Worm (Caenorhabditis elegans): ENCODE measurements around the gene pipp-4P.
A peak's percentile ranks its signal among the peaks of the same experiment; 100 is the strongest.

pipp-4P gene

DNA sequence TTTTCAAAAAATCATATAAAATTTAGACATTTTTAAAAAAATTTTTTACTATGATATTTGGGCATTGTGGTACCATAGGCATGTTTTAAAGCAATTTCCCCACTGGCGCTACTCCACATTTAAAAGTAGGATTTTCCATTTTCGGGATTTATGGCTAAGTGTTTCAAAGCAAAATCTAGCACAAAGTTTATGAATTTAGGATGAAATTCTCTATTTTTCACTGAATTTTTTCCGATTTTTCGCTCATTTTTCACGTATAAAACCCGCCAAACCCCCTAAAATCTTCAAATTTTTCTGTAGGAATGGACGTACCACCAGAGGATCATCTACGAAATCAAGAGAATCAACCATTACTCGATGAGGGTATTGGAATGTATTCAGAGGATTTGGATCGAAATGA, at the start of gene pipp-4P:
Gene pipp-4P, plus strand, starts transcription at position 301 of the 400 bp plus-strand sequence.
- no peak for TF ChIP-seq peb-1 (tag; optimal IDR thresholded peaks at IDR 0.05)
- TF ChIP-seq egl-27 (tag; optimal IDR thresholded peaks at IDR 0.05), result no peak
- TF ChIP-seq elt-1 (tag; optimal IDR thresholded peaks at IDR 0.05), result no peak
- TF ChIP-seq mdl-1 (tag; optimal IDR thresholded peaks at IDR 0.05), result no peak
- TF ChIP-seq snpc-4 (tag; optimal IDR thresholded peaks at IDR 0.05), result no peak
- TF ChIP-seq ceh-16 (tag; optimal IDR thresholded peaks at IDR 0.05), result no peak
- TF ChIP-seq aly-2 (tag; optimal IDR thresholded peaks at IDR 0.05), result no peak
- TF ChIP-seq nhr-237 (tag; optimal IDR thresholded peaks at IDR 0.05), result no peak
- TF ChIP-seq dmd-4 (tag; optimal IDR thresholded peaks at IDR 0.05), result no peak
- no peak for TF ChIP-seq nhr-6 (tag; optimal IDR thresholded peaks at IDR 0.05)
- no peak for TF ChIP-seq unc-39 (tag; optimal IDR thresholded peaks at IDR 0.05)
- TF ChIP-seq ceh-82 (tag; optimal IDR thresholded peaks at IDR 0.05), result no peak
- no peak for TF ChIP-seq blmp-1 (tag; optimal IDR thresholded peaks at IDR 0.05; ENCODE audit: insufficient read depth)

DNA sequence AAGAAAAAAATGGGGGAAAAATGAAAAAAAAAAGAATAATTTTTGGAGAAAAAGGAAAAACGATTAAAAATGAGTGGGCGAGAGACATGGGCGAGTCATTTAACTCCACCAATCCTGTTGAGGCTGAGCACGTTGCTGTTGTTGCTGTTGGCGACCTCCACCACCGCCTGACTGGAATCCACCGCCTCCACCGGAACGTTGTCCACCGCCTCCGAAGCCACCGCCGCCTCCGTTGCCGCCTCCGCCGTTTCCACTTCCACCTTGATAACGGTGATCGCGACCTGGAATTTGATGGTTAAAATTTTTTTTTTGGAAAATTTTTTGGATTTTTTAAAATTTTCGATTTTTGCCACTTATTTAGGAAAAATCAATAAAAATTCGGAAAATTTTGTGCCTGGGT, 48.3 kb upstream of the pipp-4P start:
- TF ChIP-seq crh-2 (tag; optimal IDR thresholded peaks at IDR 0.05) (no peak), sma-3 (GFP tag; optimal IDR thresholded peaks at IDR 0.05) (no peak), nhr-11 (tag; optimal IDR thresholded peaks at IDR 0.05) (no peak), alr-1 (tag; optimal IDR thresholded peaks at IDR 0.05) (no peak), unc-62 (GFP tag; optimal IDR thresholded peaks at IDR 0.05) (no peak), blmp-1 (tag; optimal IDR thresholded peaks at IDR 0.05; ENCODE audit: insufficient read depth) (no peak), aly-2 (tag; optimal IDR thresholded peaks at IDR 0.05) (no peak), zag-1 (tag; optimal IDR thresholded peaks at IDR 0.05) (no peak), nhr-10 (tag; optimal IDR thresholded peaks at IDR 0.05) (no peak), lin-39 (tag; optimal IDR thresholded peaks at IDR 0.05) (no peak)

DNA sequence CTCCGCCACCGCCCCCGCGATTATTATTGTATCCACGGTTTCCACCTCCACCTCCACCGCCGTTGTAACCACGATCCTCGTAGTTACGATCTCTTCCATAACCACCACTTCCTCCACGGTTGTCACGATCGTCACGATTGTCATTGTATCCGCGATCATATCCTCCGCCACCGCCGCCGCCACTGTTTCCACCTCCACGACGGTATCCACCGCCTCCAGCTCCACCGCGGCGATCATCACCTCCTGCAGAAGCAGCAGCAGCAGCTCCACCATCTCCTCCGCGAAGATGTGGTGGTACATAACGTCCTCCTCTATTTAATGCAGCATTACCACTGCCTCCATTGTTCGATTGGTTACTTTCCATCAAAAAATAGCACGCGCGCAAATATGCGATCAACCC, 40.4 kb upstream of the pipp-4P start, which contains the start of gene laf-1:
Gene laf-1, minus strand, starts transcription at position 399 of the 400 bp plus-strand sequence.
- no peak for TF ChIP-seq ztf-4 (tag; optimal IDR thresholded peaks at IDR 0.05)
- no peak for TF ChIP-seq mdl-1 (tag; optimal IDR thresholded peaks at IDR 0.05)
- no peak for TF ChIP-seq elt-1 (tag; optimal IDR thresholded peaks at IDR 0.05)
- no peak for TF ChIP-seq gmeb-1 (tag; optimal IDR thresholded peaks at IDR 0.05)
- no peak for TF ChIP-seq snpc-4 (tag; optimal IDR thresholded peaks at IDR 0.05)
- TF ChIP-seq alr-1 (tag; optimal IDR thresholded peaks at IDR 0.05), result no peak
- TF ChIP-seq nhr-129 (tag; optimal IDR thresholded peaks at IDR 0.05), result no peak
- no peak for TF ChIP-seq C34F6.9 (tag; optimal IDR thresholded peaks at IDR 0.05)
- no peak for TF ChIP-seq unc-55 (GFP tag; optimal IDR thresholded peaks at IDR 0.05)
- TF ChIP-seq lin-11 (tag; optimal IDR thresholded peaks at IDR 0.05), result no peak
- TF ChIP-seq lin-39 (tag; optimal IDR thresholded peaks at IDR 0.05), result no peak
- TF ChIP-seq aly-2 (tag; optimal IDR thresholded peaks at IDR 0.05), result no peak
- TF ChIP-seq peb-1 (tag; optimal IDR thresholded peaks at IDR 0.05), result no peak
- no peak for TF ChIP-seq nhr-6 (tag; optimal IDR thresholded peaks at IDR 0.05)
- TF ChIP-seq sem-4 (tag; optimal IDR thresholded peaks at IDR 0.05), result no peak
- no peak for TF ChIP-seq nhr-77 (tag; optimal IDR thresholded peaks at IDR 0.05)
- no peak for TF ChIP-seq nhr-25 (tag; optimal IDR thresholded peaks at IDR 0.05)
- no peak for TF ChIP-seq sma-3 (GFP tag; optimal IDR thresholded peaks at IDR 0.05)
- TF ChIP-seq lin-13 (GFP tag; optimal IDR thresholded peaks at IDR 0.05), result no peak

ce11 chrIII:2780283-2780682, 38.8 kb upstream of the pipp-4P start:
- TF ChIP-seq egl-27 (tag; optimal IDR thresholded peaks at IDR 0.05) (no peak), mdl-1 (tag; optimal IDR thresholded peaks at IDR 0.05) (peak in 1 of 2 experiments; percentile 19), C34F6.9 (tag; optimal IDR thresholded peaks at IDR 0.05) (peak; percentile 14), sma-3 (GFP tag; optimal IDR thresholded peaks at IDR 0.05) (no peak), nhr-129 (tag; optimal IDR thresholded peaks at IDR 0.05) (no peak), unc-55 (GFP tag; optimal IDR thresholded peaks at IDR 0.05) (peak; percentile 30), crh-2 (tag; optimal IDR thresholded peaks at IDR 0.05) (peak; percentile 40), nhr-21 (tag; optimal IDR thresholded peaks at IDR 0.05) (no peak)

DNA sequence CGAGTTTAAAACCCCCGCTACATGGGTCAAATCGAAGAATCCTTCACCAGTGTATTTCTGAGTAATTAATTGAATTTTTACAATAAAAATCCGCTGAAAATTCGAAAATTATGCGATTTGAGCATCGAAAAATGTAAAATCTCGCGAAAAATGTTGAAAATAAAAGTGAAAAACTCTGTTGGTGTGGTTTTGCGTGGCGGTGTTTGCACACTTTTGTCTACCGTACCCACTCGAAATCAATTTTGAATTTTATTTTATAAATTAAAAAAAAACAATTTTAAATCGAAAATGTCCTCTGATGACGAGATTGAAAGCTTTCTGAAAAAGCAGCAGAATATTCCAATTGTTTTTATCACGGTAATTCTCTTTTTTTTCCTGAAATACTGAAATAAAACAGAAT, 38.3 kb upstream of the pipp-4P start, which contains the start of gene Y71H2AM.6:
Gene Y71H2AM.6, plus strand, starts transcription at position 264 of the 400 bp plus-strand sequence.
- TF ChIP-seq crh-2 (tag; optimal IDR thresholded peaks at IDR 0.05) (peak; percentile 25), ZK546.5 (tag; optimal IDR thresholded peaks at IDR 0.05) (no peak), ama-1 (optimal IDR thresholded peaks at IDR 0.05) (no peak), nhr-237 (tag; optimal IDR thresholded peaks at IDR 0.05) (no peak), fos-1 (tag; optimal IDR thresholded peaks at IDR 0.05) (peak; percentile 8), unc-62 (GFP tag; optimal IDR thresholded peaks at IDR 0.05) (no peak), mab-5 (tag; optimal IDR thresholded peaks at IDR 0.05) (no peak), sem-4 (tag; optimal IDR thresholded peaks at IDR 0.05) (no peak), ceh-82 (tag; optimal IDR thresholded peaks at IDR 0.05) (no peak), nhr-25 (tag; optimal IDR thresholded peaks at IDR 0.05) (peak; percentile 38), aly-2 (tag; optimal IDR thresholded peaks at IDR 0.05) (no peak), zag-1 (tag; optimal IDR thresholded peaks at IDR 0.05) (no peak), gmeb-1 (tag; optimal IDR thresholded peaks at IDR 0.05) (peak; percentile 52), nhr-12 (tag; optimal IDR thresholded peaks at IDR 0.05) (no peak), mdl-1 (tag; optimal IDR thresholded peaks at IDR 0.05) (no peak), elt-1 (tag; optimal IDR thresholded peaks at IDR 0.05) (no peak), mbf-1 (tag; optimal IDR thresholded peaks at IDR 0.05) (no peak), nhr-11 (tag; optimal IDR thresholded peaks at IDR 0.05) (no peak), ztf-11 (tag; optimal IDR thresholded peaks at IDR 0.05) (no peak), sma-3 (GFP tag; optimal IDR thresholded peaks at IDR 0.05) (peak; percentile 20), lin-13 (GFP tag; optimal IDR thresholded peaks at IDR 0.05) (peak; percentile 63), snpc-4 (tag; optimal IDR thresholded peaks at IDR 0.05) (no peak), blmp-1 (tag; optimal IDR thresholded peaks at IDR 0.05; ENCODE audit: insufficient read depth) (peak; percentile 71), nhr-10 (tag; optimal IDR thresholded peaks at IDR 0.05) (no peak), dmd-4 (tag; optimal IDR thresholded peaks at IDR 0.05) (no peak), skn-1 (tag; optimal IDR thresholded peaks at IDR 0.05) (no peak), nhr-129 (tag; optimal IDR thresholded peaks at IDR 0.05) (no peak), elt-3 (tag; optimal IDR thresholded peaks at IDR 0.05) (no peak), F13H6.1 (tag; optimal IDR thresholded peaks at IDR 0.05) (no peak), ztf-4 (tag; optimal IDR thresholded peaks at IDR 0.05) (no peak)

Measured in whole organism, L2 larva.